Worm (Caenorhabditis elegans) whole organism, L1 larva: Measurements from ENCODE around the gene C07D8.6.

ENCODE experiments used
- C04F5.9 ChIP-seq: sonication (generic microtip); optimal IDR thresholded peaks from 2 replicates; lab custom pipeline; 2016; ENCODE audit warnings: missing genetic modification characterization, missing compliant biosample characterization
- C16A3.4 ChIP-seq: fragments of 150-350 bp; optimal IDR thresholded peaks from 2 replicates; lab custom pipeline; 2014; ENCODE audit warnings: missing biosample characterization, missing genetic modification characterization
- F16B12.6 ChIP-seq: fragments of 150-350 bp; optimal IDR thresholded peaks from 2 replicates; lab custom pipeline; 2014; ENCODE audit warnings: missing biosample characterization, missing genetic modification characterization
- Y116A8C.19 ChIP-seq: sonication (generic microtip); optimal IDR thresholded peaks from 2 replicates; lab custom pipeline; 2016; ENCODE audit warnings: missing compliant biosample characterization, missing genetic modification characterization, borderline replicate concordance
- alr-1 ChIP-seq: fragments of 200-800 bp; sonication (Bioruptor generic); optimal IDR thresholded peaks from 2 replicates; lab custom pipeline; 2018; ENCODE audit warnings: borderline replicate concordance, mild to moderate bottlenecking, missing genetic modification characterization, missing compliant biosample characterization
- aly-2 ChIP-seq: fragments of 150-350 bp; optimal IDR thresholded peaks from 2 replicates; lab custom pipeline; 2014; ENCODE audit warnings: missing biosample characterization, missing genetic modification characterization
- ama-1 ChIP-seq: fragments of 150-350 bp; optimal IDR thresholded peaks from 2 replicates; lab custom pipeline; 2014
- blmp-1 ChIP-seq: fragments of 150-350 bp; optimal IDR thresholded peaks from 2 replicates; lab custom pipeline; 2014; ENCODE audit warnings: missing biosample characterization, missing genetic modification characterization
- ceh-8 ChIP-seq: fragments of 200-800 bp; sonication (Bioruptor generic); optimal IDR thresholded peaks from 2 replicates; lab custom pipeline; 2018; ENCODE audit warnings: mild to moderate bottlenecking, missing genetic modification characterization, moderate library complexity, missing compliant biosample characterization
- ceh-88 ChIP-seq: fragments of 200-800 bp; sonication (Bioruptor generic); IDR thresholded peaks from 2 replicates; pipeline ENCODE4 v1.3.6; 2022; ENCODE audit warnings: missing genetic modification characterization, missing compliant biosample characterization
- ces-1 ChIP-seq: fragments of 150-350 bp; optimal IDR thresholded peaks from 2 replicates; lab custom pipeline; 2014; ENCODE audit warnings: missing biosample characterization, missing genetic modification reagents, missing genetic modification characterization
- dpl-1 ChIP-seq, 3 experiments: fragments of 150-350 bp in 2 of 3; sonication (generic microtip) in 1 of 3; optimal IDR thresholded peaks; 2 replicates each; lab custom pipeline; 2014 to 2017; ENCODE audit warnings: missing biosample characterization in 3 of 3, missing genetic modification characterization in 3 of 3, missing genetic modification reagents in 3 of 3
- dsc-1 ChIP-seq: sonication (generic microtip); optimal IDR thresholded peaks from 2 replicates; lab custom pipeline; 2016; ENCODE audit warnings: mild to moderate bottlenecking, missing genetic modification characterization, missing compliant biosample characterization
- efl-1 ChIP-seq, 4 experiments: fragments of 150-350 bp; optimal IDR thresholded peaks in 3 of 4; peaks in 1 of 4; 1 replicate in 1 of 4; 2 replicates in 3 of 4; lab custom pipeline; 2014; ENCODE audit warnings: missing biosample characterization in 2 of 4, missing genetic modification characterization in 2 of 4, missing genetic modification reagents in 2 of 4
- efl-3 ChIP-seq: fragments of 200-800 bp; sonication (Bioruptor generic); optimal IDR thresholded peaks from 2 replicates; lab custom pipeline; 2018; ENCODE audit warnings: mild to moderate bottlenecking, missing genetic modification characterization, missing compliant biosample characterization
- egl-27 ChIP-seq, 2 experiments: fragments of 150-350 bp in 1 of 2; sonication (generic microtip); optimal IDR thresholded peaks; 3 replicates each; lab custom pipeline; 2017 to 2018; ENCODE audit warnings: missing biosample characterization in 2 of 2, missing genetic modification characterization in 2 of 2, missing genetic modification reagents in 2 of 2
- elt-2 ChIP-seq: sonication (generic microtip); optimal IDR thresholded peaks from 2 replicates; lab custom pipeline; 2016; ENCODE audit warnings: missing genetic modification characterization, mild to moderate bottlenecking, inconsistent platforms, missing compliant biosample characterization, missing genetic modification reagents
- elt-3 ChIP-seq, 6 experiments: fragments of 150-350 bp in 1 of 6; sonication (generic microtip); optimal IDR thresholded peaks; 2 replicates each; lab custom pipeline; 2017 to 2018; ENCODE audit warnings: missing biosample characterization in 6 of 6, missing genetic modification characterization in 6 of 6, inconsistent platforms in 1 of 6
- ets-5 ChIP-seq: fragments of 200-800 bp; sonication (Bioruptor generic); IDR thresholded peaks from 2 replicates; pipeline ENCODE4 v1.3.6; 2022; ENCODE audit warnings: missing genetic modification characterization, missing compliant biosample characterization
- fkh-10 ChIP-seq: sonication (generic microtip); optimal IDR thresholded peaks from 2 replicates; lab custom pipeline; 2017; ENCODE audit warnings: missing biosample characterization, missing genetic modification reagents, missing genetic modification characterization
- fkh-4 ChIP-seq: sonication (generic microtip); optimal IDR thresholded peaks from 2 replicates; lab custom pipeline; 2016; ENCODE audit warnings: missing compliant biosample characterization, missing genetic modification characterization, borderline replicate concordance
- fkh-8 ChIP-seq: sonication (generic microtip); optimal IDR thresholded peaks from 2 replicates; lab custom pipeline; 2016; ENCODE audit warnings: mild to moderate bottlenecking, missing genetic modification characterization, missing compliant biosample characterization
- grh-1 ChIP-seq: fragments of 200-800 bp; sonication (Bioruptor generic); IDR thresholded peaks from 2 replicates; pipeline ENCODE4 v1.3.6; 2022; ENCODE audit warnings: missing genetic modification reagents, missing genetic modification characterization, missing compliant biosample characterization
- hlh-17 ChIP-seq: fragments of 200-800 bp; sonication (Bioruptor generic); optimal IDR thresholded peaks from 2 replicates; lab custom pipeline; 2018; ENCODE audit warnings: missing genetic modification characterization, mild to moderate bottlenecking, missing compliant biosample characterization, moderate library complexity, borderline replicate concordance
- hlh-4 ChIP-seq: sonication (generic microtip); optimal IDR thresholded peaks from 2 replicates; lab custom pipeline; 2016; ENCODE audit warnings: mild to moderate bottlenecking, missing genetic modification characterization, missing compliant biosample characterization
- hpl-2 ChIP-seq: fragments of 150-350 bp; optimal IDR thresholded peaks from 2 replicates; lab custom pipeline; 2014; ENCODE audit warnings: missing biosample characterization, missing genetic modification reagents, missing genetic modification characterization
- irx-1 ChIP-seq: sonication (generic microtip); optimal IDR thresholded peaks from 2 replicates; lab custom pipeline; 2016; ENCODE audit warnings: missing genetic modification characterization, missing compliant biosample characterization
- isw-1 ChIP-seq: fragments of 200-800 bp; sonication (Bioruptor generic); IDR thresholded peaks from 2 replicates; pipeline ENCODE4 v1.3.6; 2022; ENCODE audit warnings: missing genetic modification characterization, missing compliant biosample characterization
- jun-1 ChIP-seq: fragments of 150-350 bp; optimal IDR thresholded peaks from 2 replicates; lab custom pipeline; 2014; ENCODE audit warnings: missing biosample characterization, missing genetic modification reagents, missing genetic modification characterization
- lin-13 ChIP-seq: fragments of 150-350 bp; optimal IDR thresholded peaks from 2 replicates; lab custom pipeline; 2014; ENCODE audit warnings: missing biosample characterization, missing genetic modification reagents, missing genetic modification characterization
- lin-14 ChIP-seq: fragments of 200-800 bp; sonication (Bioruptor generic); optimal IDR thresholded peaks from 2 replicates; lab custom pipeline; 2018; ENCODE audit warnings: mild to moderate bottlenecking, missing genetic modification characterization, moderate library complexity, missing compliant biosample characterization
- lin-15B ChIP-seq: fragments of 150-350 bp; sonication (generic microtip); optimal IDR thresholded peaks from 3 replicates; lab custom pipeline; 2014; ENCODE audit warnings: missing biosample characterization, missing genetic modification characterization
- lin-35 ChIP-seq, 2 experiments: fragments of 150-350 bp; optimal IDR thresholded peaks; 2 replicates each; lab custom pipeline; 2014; ENCODE audit warnings: missing biosample characterization in 2 of 2, missing genetic modification characterization in 2 of 2, missing genetic modification reagents in 2 of 2
- mep-1 ChIP-seq: fragments of 150-350 bp; optimal IDR thresholded peaks from 2 replicates; lab custom pipeline; 2014; ENCODE audit warnings: missing biosample characterization, missing genetic modification characterization
- nhr-12 ChIP-seq: sonication (generic microtip); optimal IDR thresholded peaks from 2 replicates; lab custom pipeline; 2017; ENCODE audit warnings: missing biosample characterization, missing genetic modification characterization
- nhr-19 ChIP-seq: fragments of 200-800 bp; sonication (Bioruptor generic); conservative IDR thresholded peaks from 2 replicates; pipeline ENCODE4 v1.3.6; 2022; ENCODE audit warnings: missing genetic modification characterization, missing compliant biosample characterization
- nhr-20 ChIP-seq: sonication (generic microtip); optimal IDR thresholded peaks from 2 replicates; lab custom pipeline; 2016; ENCODE audit warnings: mild to moderate bottlenecking, missing genetic modification characterization, missing compliant biosample characterization
- nhr-237 ChIP-seq: fragments of 150-350 bp; optimal IDR thresholded peaks from 2 replicates; lab custom pipeline; 2014; ENCODE audit warnings: missing biosample characterization, missing genetic modification characterization
- nhr-28 ChIP-seq: fragments of 150-350 bp; optimal IDR thresholded peaks from 2 replicates; lab custom pipeline; 2014; ENCODE audit warnings: missing biosample characterization, missing genetic modification characterization
- nhr-71 ChIP-seq: sonication (generic microtip); optimal IDR thresholded peaks from 2 replicates; lab custom pipeline; 2016; ENCODE audit warnings: mild to moderate bottlenecking, missing genetic modification characterization, moderate library complexity, missing compliant biosample characterization
- nhr-84 ChIP-seq: sonication (generic microtip); optimal IDR thresholded peaks from 2 replicates; lab custom pipeline; 2017; ENCODE audit warnings: missing biosample characterization, missing genetic modification characterization
- nhr-85 ChIP-seq: sonication (generic microtip); peaks from one replicate; lab custom pipeline; 2016; ENCODE audit warnings: missing genetic modification characterization, inconsistent platforms, missing compliant biosample characterization
- rnt-1 ChIP-seq: sonication (generic microtip); optimal IDR thresholded peaks from 2 replicates; lab custom pipeline; 2016; ENCODE audit warnings: mild to moderate bottlenecking, missing genetic modification characterization, moderate library complexity, missing compliant biosample characterization
- sox-4 ChIP-seq: sonication (generic microtip); optimal IDR thresholded peaks from 2 replicates; lab custom pipeline; 2016; ENCODE audit warnings: missing genetic modification characterization, missing compliant biosample characterization
- swsn-7 ChIP-seq: sonication (generic microtip); optimal IDR thresholded peaks from 2 replicates; lab custom pipeline; 2016; ENCODE audit warnings: missing genetic modification characterization, missing compliant biosample characterization
- unc-30 ChIP-seq: sonication (generic microtip); optimal IDR thresholded peaks from 2 replicates; lab custom pipeline; 2017; ENCODE audit warnings: missing biosample characterization, missing genetic modification characterization
- unc-62 ChIP-seq: fragments of 150-350 bp; optimal IDR thresholded peaks from 2 replicates; lab custom pipeline; 2014; ENCODE audit warnings: missing biosample characterization, missing genetic modification reagents, missing genetic modification characterization
- unc-98 ChIP-seq: fragments of 200-800 bp; sonication (Bioruptor generic); IDR thresholded peaks from 2 replicates; pipeline ENCODE4 v1.3.6; 2022; ENCODE audit warnings: missing genetic modification characterization, missing compliant biosample characterization
- xbp-1 ChIP-seq: sonication (generic microtip); optimal IDR thresholded peaks from 2 replicates; lab custom pipeline; 2016; ENCODE audit warnings: missing genetic modification characterization, missing compliant biosample characterization
- zag-1 ChIP-seq: fragments of 150-350 bp; optimal IDR thresholded peaks from 2 replicates; lab custom pipeline; 2014; ENCODE audit warnings: missing biosample characterization, missing genetic modification characterization
- zip-4 ChIP-seq: fragments of 200-800 bp; sonication (Bioruptor generic); optimal IDR thresholded peaks from 2 replicates; lab custom pipeline; 2018; ENCODE audit warnings: mild to moderate bottlenecking, missing genetic modification characterization, moderate library complexity, missing compliant biosample characterization
- ztf-11 ChIP-seq, 2 experiments: sonication (generic microtip); optimal IDR thresholded peaks; 2 replicates each; lab custom pipeline; 2016 to 2017; ENCODE audit warnings: missing genetic modification characterization in 2 of 2, missing biosample characterization in 1 of 2, missing compliant biosample characterization in 1 of 2

The C07D8.6 gene

ce11 chrX:7334302-7334724 lies 7.0 kb upstream of the C07D8.6 start, which contains the start of gene epg-7 (continued):
- TF ChIP-seq grh-1 (peak; percentile 89), isw-1 (GFP tag; lab: Robert Waterston, UW) (peak; percentile 90), alr-1 (tag; lab: Kevin White, UChicago) (no peak), lin-35 (GFP tag; optimal IDR thresholded peaks at IDR 0.05; lab: Kevin White, UChicago) (peak; percentile 84 to 90), fkh-10 (peak; percentile 88), dsc-1 (tag; lab: Kevin White, UChicago) (peak; percentile 99), unc-62 (GFP tag; lab: Kevin White, UChicago) (no peak), ceh-88 (peak; percentile 87), irx-1 (tag; lab: Kevin White, UChicago) (peak; percentile 95), ztf-11 (tag; optimal IDR thresholded peaks at IDR 0.05; lab: Kevin White, UChicago) (peak in 1 of 2 experiments; percentile 89), hpl-2 (GFP tag; lab: Kevin White, UChicago) (peak; percentile 51), nhr-19 (peak; percentile 95), lin-13 (GFP tag; lab: Kevin White, UChicago) (peak; percentile 94), nhr-85 (peak; percentile 99), unc-30 (tag; lab: Kevin White, UChicago) (no peak), ceh-8 (peak; percentile 95), efl-3 (GFP tag; lab: Kevin White, UChicago) (peak; percentile 4), hlh-17 (no peak), C04F5.9 (peak; percentile 72), elt-3 (tag; optimal IDR thresholded peaks at IDR 0.05; lab: Kevin White, UChicago) (peak in 3 of 6 experiments; percentile 7 to 88 (median 86)), zag-1 (peak; percentile 90), lin-15B (tag; lab: Kevin White, UChicago) (peak; percentile 64), dpl-1 (GFP tag; optimal IDR thresholded peaks at IDR 0.05; lab: Kevin White, UChicago) (peak; percentile 65 to 76 (median 71)), jun-1 (tag; lab: Kevin White, UChicago) (peak; percentile 95), ces-1 (GFP tag; lab: Kevin White, UChicago) (no peak), hlh-4 (tag; lab: Kevin White, UChicago) (no peak), ama-1 (lab: Kevin White, UChicago) (peak; percentile 80), C16A3.4 (tag; lab: Kevin White, UChicago) (peak; percentile 93), fkh-4 (tag; lab: Kevin White, UChicago) (peak; percentile 71), lin-14 (GFP tag; lab: Kevin White, UChicago) (peak; percentile 99), Y116A8C.19 (tag; lab: Kevin White, UChicago) (no peak), nhr-237 (tag; lab: Kevin White, UChicago) (peak; percentile 75), F16B12.6 (tag; lab: Kevin White, UChicago) (peak; percentile 94), nhr-20 (tag; lab: Kevin White, UChicago) (peak; percentile 98), zip-4 (GFP tag; lab: Kevin White, UChicago) (peak; percentile 84), nhr-28 (tag; lab: Kevin White, UChicago) (no peak), nhr-84 (tag; lab: Kevin White, UChicago) (no peak), nhr-12 (tag; lab: Kevin White, UChicago) (no peak), mep-1 (tag; lab: Kevin White, UChicago) (peak; percentile 95), rnt-1 (tag; lab: Kevin White, UChicago) (peak; percentile 94), blmp-1 (tag; lab: Kevin White, UChicago) (peak; percentile 59), sox-4 (tag; lab: Kevin White, UChicago) (peak; percentile 86), egl-27 (tag; optimal IDR thresholded peaks at IDR 0.05; lab: Kevin White, UChicago) (peak; percentile 42 to 46), aly-2 (tag; lab: Kevin White, UChicago) (peak; percentile 30), efl-1 (optimal IDR thresholded peaks at IDR 0.05; lab: Kevin White, UChicago) (peak; percentile 81 to 85), efl-1 (GFP tag; optimal IDR thresholded peaks at IDR 0.05 in 1 of 2; lab: Kevin White, UChicago) (peak; percentile 67 to 97), nhr-71 (tag; lab: Kevin White, UChicago) (peak; percentile 99), ets-5 (GFP tag; lab: Robert Waterston, UW) (no peak), elt-2 (tag; lab: Kevin White, UChicago) (peak; percentile 89), xbp-1 (tag; lab: Kevin White, UChicago) (peak; percentile 98), unc-98 (peak; percentile 31; the same call in 1 of the 2 replicates), fkh-8 (peak; percentile 98), swsn-7 (tag; lab: Kevin White, UChicago) (peak; percentile 98)
